Fruit fly (Drosophila melanogaster): Measurements from ENCODE around the gene Mhcl.

Gene Mhcl

dm6 chr3R:16071689-16072580 lies 26.6 kb downstream of the Mhcl start (continued):
- TF ChIP-seq slou (GFP tag; optimal IDR thresholded peaks at IDR 0.05) (no peak), CG10147 (GFP tag; optimal IDR thresholded peaks at IDR 0.05) (no peak), Atf6 (GFP tag; IDR thresholded peaks at IDR 0.05) (peak; percentile 47; the same call in 1 of the 2 replicates), CG7786 (GFP tag; optimal IDR thresholded peaks at IDR 0.05) (no peak), Sox102F (GFP tag; optimal IDR thresholded peaks at IDR 0.05) (peak; percentile 80), CG17361 (GFP tag; IDR thresholded peaks at IDR 0.05) (peak; percentile 58; the same call in 2 of the 3 replicates), luna (GFP tag; optimal IDR thresholded peaks at IDR 0.05) (no peak), CG10321 (GFP tag; IDR thresholded peaks at IDR 0.05) (no peak), CG17802 (tag; optimal IDR thresholded peaks at IDR 0.05) (peak; percentile 46), tap (tag; optimal IDR thresholded peaks at IDR 0.05) (peak; percentile 71), CG4707 (GFP tag; optimal IDR thresholded peaks at IDR 0.05) (peak; percentile 0), Ptx1 (GFP tag; IDR thresholded peaks at IDR 0.05) (peak; percentile 79), CG2120 (GFP tag; optimal IDR thresholded peaks at IDR 0.05) (peak; percentile 36), Scr (GFP tag; IDR thresholded peaks at IDR 0.05; ENCODE audit: partially characterized antibody) (0 out of 2 replicates have a peak, but pooled peaks have one; percentile 13), Six4 (GFP tag; optimal IDR thresholded peaks at IDR 0.05) (peak; percentile 73), CG6272 (GFP tag; IDR thresholded peaks at IDR 0.05) (peak; percentile 58; the same call in 1 of the 2 replicates), CG8359 (GFP tag; optimal IDR thresholded peaks at IDR 0.05; ENCODE audit: borderline replicate concordance) (no peak), Optix (GFP tag; IDR thresholded peaks at IDR 0.05) (peak; percentile 43; the same call in 1 of the 3 replicates), corto (GFP tag; optimal IDR thresholded peaks at IDR 0.05) (peak; percentile 47), bsh (GFP tag; optimal IDR thresholded peaks at IDR 0.05) (peak; percentile 52 to 85), Vsx1 (GFP tag; optimal IDR thresholded peaks at IDR 0.05) (peak; percentile 94), slp2 (GFP tag; optimal IDR thresholded peaks at IDR 0.05) (no peak), Hr51 (GFP tag; optimal IDR thresholded peaks at IDR 0.05) (peak; percentile 31 to 71), ERR (GFP tag; optimal IDR thresholded peaks at IDR 0.05) (no peak), otp (GFP tag; IDR thresholded peaks at IDR 0.05) (peak; percentile 85; the same call in 2 of the 3 replicates), bcd (GFP tag; optimal IDR thresholded peaks at IDR 0.05) (peak; percentile 34), klu (GFP tag; IDR thresholded peaks at IDR 0.05) (no peak), dm (GFP tag; optimal IDR thresholded peaks at IDR 0.05) (peak; percentile 24)

- no peak for TF ChIP-seq sqz (GFP tag; optimal IDR thresholded peaks at IDR 0.05)
- no peak for TF ChIP-seq Mrtf (GFP tag; IDR thresholded peaks at IDR 0.05)
- no peak for TF ChIP-seq HLH4C (GFP tag; IDR thresholded peaks at IDR 0.05; ENCODE audit: partially characterized antibody)
- no peak for TF ChIP-seq gro (GFP tag; optimal IDR thresholded peaks at IDR 0.05)
- TF ChIP-seq CrebB (tag; optimal IDR thresholded peaks at IDR 0.05), result peak; percentile 45
- no peak for TF ChIP-seq CG17802 (tag; optimal IDR thresholded peaks at IDR 0.05)
- no peak for TF ChIP-seq Hr51 (GFP tag; optimal IDR thresholded peaks at IDR 0.05)
- TF ChIP-seq bowl (GFP tag; IDR thresholded peaks at IDR 0.05), result no peak
- TF ChIP-seq Hsf (GFP tag; optimal IDR thresholded peaks at IDR 0.05), result peak; percentile 11
- TF ChIP-seq yki (optimal IDR thresholded peaks at IDR 0.05), result no peak
- TF ChIP-seq amos (GFP tag; IDR thresholded peaks at IDR 0.05; ENCODE audit: partially characterized antibody), result no peak
- peak; percentile 10 for TF ChIP-seq CG12659 (GFP tag; optimal IDR thresholded peaks at IDR 0.05)
- peak; percentile 52 for TF ChIP-seq CG11504 (tag; optimal IDR thresholded peaks at IDR 0.05)
- TF ChIP-seq CG4707 (GFP tag; optimal IDR thresholded peaks at IDR 0.05), result peak; percentile 22
- TF ChIP-seq fd64A (GFP tag; optimal IDR thresholded peaks at IDR 0.05), result peak; percentile 53
- no peak for TF ChIP-seq az2 (GFP tag; optimal IDR thresholded peaks at IDR 0.05)
- TF ChIP-seq Aef1 (GFP tag; IDR thresholded peaks at IDR 0.05), result 0 out of 3 replicates have a peak, but pooled peaks have one; percentile 30
- no peak for TF ChIP-seq ERR (GFP tag; optimal IDR thresholded peaks at IDR 0.05)
- peak; percentile 43 for TF ChIP-seq CG15011 (GFP tag; optimal IDR thresholded peaks at IDR 0.05)
- no peak for TF ChIP-seq zen (tag; optimal IDR thresholded peaks at IDR 0.05)
- TF ChIP-seq CG2202 (tag; optimal IDR thresholded peaks at IDR 0.05), result peak; percentile 60
- TF ChIP-seq CG6272 (GFP tag; IDR thresholded peaks at IDR 0.05), result no peak
- TF ChIP-seq CG6254 (GFP tag; optimal IDR thresholded peaks at IDR 0.05), result peak; percentile 11
- peak; percentile 45 for TF ChIP-seq CG18619 (GFP tag; optimal IDR thresholded peaks at IDR 0.05)
- peak; percentile 26; the same call in 1 of the 2 replicates for TF ChIP-seq E2f1 (GFP tag; IDR thresholded peaks at IDR 0.05)
Observed at dm6 chr3R:16069266-16069665, 29.3 kb downstream of the Mhcl start.
